Worm (Caenorhabditis elegans): ENCODE measurements around the gene dhs-22.
A peak's percentile ranks its signal among the peaks of the same experiment; 100 is the strongest.
"Not testable (repeated sequence)": the region's sequence is repeated elsewhere in the genome, so short reads cannot be mapped to it uniquely, and the experiment has no call there.

The dhs-22 gene

ce11 chrV:14468196-14468874 is 47.1 kb upstream of the dhs-22 start, which contains the start of gene srz-97 (continued):
- TF ChIP-seq nhr-47 (tag; optimal IDR thresholded peaks at IDR 0.05), result peak; percentile 73
- TF ChIP-seq hlh-17 (GFP tag; optimal IDR thresholded peaks at IDR 0.05; ENCODE audit: borderline replicate concordance), result no peak
- TF ChIP-seq aly-2 (tag; optimal IDR thresholded peaks at IDR 0.05), result no peak
- TF ChIP-seq vab-15 (tag; optimal IDR thresholded peaks at IDR 0.05), result no peak
- TF ChIP-seq tbx-2 (tag; optimal IDR thresholded peaks at IDR 0.05), result no peak
- TF ChIP-seq fkh-8 (tag; optimal IDR thresholded peaks at IDR 0.05), result no peak
- no peak for TF ChIP-seq dsc-1 (tag; optimal IDR thresholded peaks at IDR 0.05)
- peak; percentile 4 for TF ChIP-seq mep-1 (tag; optimal IDR thresholded peaks at IDR 0.05)
- peak; percentile 6 for TF ChIP-seq nhr-77 (tag; optimal IDR thresholded peaks at IDR 0.05)
- no peak for TF ChIP-seq pqm-1 (tag; optimal IDR thresholded peaks at IDR 0.05)
- TF ChIP-seq mdl-1 (tag; optimal IDR thresholded peaks at IDR 0.05), result no peak
- TF ChIP-seq lin-14 (GFP tag; optimal IDR thresholded peaks at IDR 0.05), result peak; percentile 42
- TF ChIP-seq egl-27 (tag; optimal IDR thresholded peaks at IDR 0.05), result no peak
- TF ChIP-seq C34B4.2 (tag; optimal IDR thresholded peaks at IDR 0.05), result no peak
- no peak for TF ChIP-seq nhr-11 (tag; optimal IDR thresholded peaks at IDR 0.05)
- TF ChIP-seq nhr-85 (tag), result peak; percentile 90
- peak; percentile 58 for TF ChIP-seq swsn-7 (tag; optimal IDR thresholded peaks at IDR 0.05)
- TF ChIP-seq ces-1 (GFP tag; optimal IDR thresholded peaks at IDR 0.05), result no peak
- TF ChIP-seq zip-4 (GFP tag; optimal IDR thresholded peaks at IDR 0.05), result no peak
- TF ChIP-seq snu-23 (GFP tag; optimal IDR thresholded peaks at IDR 0.05), result peak; percentile 66
- no peak for TF ChIP-seq zag-1 (tag; optimal IDR thresholded peaks at IDR 0.05)
- peak; percentile 73 for TF ChIP-seq nhr-71 (tag; optimal IDR thresholded peaks at IDR 0.05)
- no peak for TF ChIP-seq nhr-28 (tag; optimal IDR thresholded peaks at IDR 0.05)
- TF ChIP-seq elt-2 (tag; optimal IDR thresholded peaks at IDR 0.05), result peak; percentile 65
- TF ChIP-seq lin-13 (GFP tag; optimal IDR thresholded peaks at IDR 0.05), result no peak
- TF ChIP-seq aha-1 (tag; optimal IDR thresholded peaks at IDR 0.05), result no peak
- no peak for TF ChIP-seq egl-13 (tag; optimal IDR thresholded peaks at IDR 0.05)
- peak; percentile 4 for TF ChIP-seq hlh-4 (tag; optimal IDR thresholded peaks at IDR 0.05)
- TF ChIP-seq dpl-1 (GFP tag; optimal IDR thresholded peaks at IDR 0.05), result peak in 1 of 3 experiments; percentile 27
- no peak for TF ChIP-seq blmp-1 (tag; optimal IDR thresholded peaks at IDR 0.05)
- no peak for TF ChIP-seq elt-3 (tag; optimal IDR thresholded peaks at IDR 0.05)
- TF ChIP-seq mef-2 (tag; optimal IDR thresholded peaks at IDR 0.05), result no peak

DNA sequence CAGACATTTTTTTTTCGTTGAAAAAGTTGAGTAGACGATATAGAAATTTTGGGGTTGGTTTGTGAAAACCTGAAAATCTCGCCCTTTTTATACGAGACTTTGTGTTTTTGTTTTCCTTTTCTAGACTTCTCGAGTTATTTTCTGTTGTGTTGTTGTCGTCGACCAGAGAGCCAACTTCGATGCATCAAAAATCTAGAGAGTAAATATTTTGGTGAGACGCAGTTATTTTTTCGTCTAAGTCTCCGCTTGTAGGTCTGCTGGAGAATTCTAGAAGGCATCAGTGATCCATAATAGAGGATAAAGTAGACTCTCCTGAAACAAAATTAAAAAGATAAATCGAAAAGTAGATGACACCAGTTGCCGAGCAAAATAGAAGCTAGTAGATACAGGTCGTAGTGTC is 43.1 kb upstream of the dhs-22 start, which contains the start of gene F08H9.4:
Gene F08H9.4, minus strand, starts transcription at position 61 of the 400 bp plus-strand sequence.
- TF ChIP-seq mef-2 (tag; optimal IDR thresholded peaks at IDR 0.05) (no peak), lin-15B (tag; optimal IDR thresholded peaks at IDR 0.05) (no peak), sox-4 (tag; optimal IDR thresholded peaks at IDR 0.05) (no peak), ces-1 (GFP tag; optimal IDR thresholded peaks at IDR 0.05) (no peak)

- TF ChIP-seq nhr-71 (tag; optimal IDR thresholded peaks at IDR 0.05) (peak; percentile 16), nhr-90 (tag; optimal IDR thresholded peaks at IDR 0.05; ENCODE audit: poor library complexity) (peak; percentile 26), nhr-20 (tag; optimal IDR thresholded peaks at IDR 0.05) (peak; percentile 9), snpc-4 (tag; optimal IDR thresholded peaks at IDR 0.05) (peak; percentile 86), elt-2 (tag; optimal IDR thresholded peaks at IDR 0.05) (peak; percentile 85), efl-1 (GFP tag; optimal IDR thresholded peaks at IDR 0.05 in 1 of 2) (peak in 1 of 2 experiments; percentile 84)
- TF ChIP-seq efl-1 (optimal IDR thresholded peaks at IDR 0.05), result not testable (repeated sequence)
Measured at ce11 chrV:14463087-14463486, 41.8 kb upstream of the dhs-22 start, which contains the start of gene F08H9.3. F08H9.3 (minus strand) TSS chrV:14463338.
